Fruit fly (Drosophila melanogaster): Measurements from ENCODE around the gene CG5177.
A peak's percentile ranks its signal among the peaks of the same experiment; 100 is the strongest.

CG5177 gene

DNA sequence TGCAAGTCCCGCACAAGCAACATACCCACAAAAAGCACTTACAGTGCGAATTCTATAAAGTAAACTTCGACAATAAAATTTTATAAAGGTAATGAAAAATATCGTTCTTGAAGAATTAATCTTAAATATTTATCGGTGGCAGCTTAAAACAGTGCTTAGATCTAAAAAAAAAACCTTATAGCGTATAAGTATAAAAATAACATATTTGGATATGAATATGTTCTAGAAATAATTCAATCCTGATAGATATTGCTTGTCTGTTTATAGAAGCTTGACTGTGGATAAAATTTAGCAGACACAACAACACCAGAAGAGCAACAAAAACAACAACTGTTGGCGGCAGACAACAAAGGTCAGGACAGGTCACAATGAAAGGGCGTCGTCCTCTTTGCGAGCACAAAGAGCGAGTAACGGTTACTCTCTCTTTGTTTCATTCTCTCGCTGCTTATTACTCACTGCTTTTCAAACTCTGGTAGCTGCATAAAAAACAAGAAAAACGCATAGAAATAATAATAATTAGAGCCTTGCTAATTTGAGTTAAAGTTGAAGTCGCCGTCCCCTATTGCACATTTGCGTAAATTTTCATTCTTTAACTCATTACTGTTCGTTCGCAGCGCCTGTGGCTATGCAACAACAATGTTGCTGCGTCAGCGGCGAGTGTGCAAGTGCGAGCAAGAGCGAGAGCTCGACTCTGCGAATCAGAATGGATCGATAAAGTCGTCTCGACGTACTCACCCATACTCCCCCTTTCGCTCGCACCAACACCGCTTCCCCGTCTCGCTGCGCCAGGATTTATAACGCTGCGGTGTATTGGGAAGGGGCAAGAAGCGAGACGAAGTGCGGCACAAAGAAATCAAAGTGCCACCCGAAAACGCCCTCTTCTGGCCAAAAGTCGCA, 14.6 kb downstream of the CG5177 start:
- peak; percentile 61 for TF ChIP-seq ey (GFP tag; optimal IDR thresholded peaks at IDR 0.05)
- peak; percentile 43 for TF ChIP-seq rgr (GFP tag; optimal IDR thresholded peaks at IDR 0.05)
- TF ChIP-seq Abd-B (GFP tag; optimal IDR thresholded peaks at IDR 0.05), result no peak
- TF ChIP-seq h (GFP tag; optimal IDR thresholded peaks at IDR 0.05), result peak; percentile 70
- TF ChIP-seq usp (GFP tag; optimal IDR thresholded peaks at IDR 0.05), result no peak
- TF ChIP-seq Myc (optimal IDR thresholded peaks at IDR 0.05), result no peak
- TF ChIP-seq lola (GFP tag; optimal IDR thresholded peaks at IDR 0.05), result no peak
- TF ChIP-seq OdsH (GFP tag; optimal IDR thresholded peaks at IDR 0.05), result peak; percentile 75
- TF ChIP-seq Hnf4 (GFP tag; optimal IDR thresholded peaks at IDR 0.05), result peak; percentile 46
- TF ChIP-seq sv (GFP tag; optimal IDR thresholded peaks at IDR 0.05), result no peak
- peak; percentile 6 for TF ChIP-seq CG32264 (GFP tag; optimal IDR thresholded peaks at IDR 0.05)
- TF ChIP-seq Hr78 (GFP tag; optimal IDR thresholded peaks at IDR 0.05), result no peak
- peak; percentile 97 for TF ChIP-seq HLH106 (tag; optimal IDR thresholded peaks at IDR 0.05)
- no peak for TF ChIP-seq Dfd (GFP tag; optimal IDR thresholded peaks at IDR 0.05)
- TF ChIP-seq woc (GFP tag; optimal IDR thresholded peaks at IDR 0.05), result peak; percentile 3
- no peak for TF ChIP-seq brk (GFP tag; optimal IDR thresholded peaks at IDR 0.05)
- TF ChIP-seq Mio (GFP tag; optimal IDR thresholded peaks at IDR 0.05), result no peak
- peak; percentile 89 for TF ChIP-seq CG9705 (GFP tag; optimal IDR thresholded peaks at IDR 0.05)
- peak; percentile 65 for TF ChIP-seq dsf (GFP tag; optimal IDR thresholded peaks at IDR 0.05; ENCODE audit: borderline replicate concordance)
- peak; percentile 55 for TF ChIP-seq tai (GFP tag; optimal IDR thresholded peaks at IDR 0.05)
- TF ChIP-seq foxo (GFP tag; optimal IDR thresholded peaks at IDR 0.05), result peak; percentile 0 to 74
- peak; percentile 67 for TF ChIP-seq fru (GFP tag; optimal IDR thresholded peaks at IDR 0.05)
- TF ChIP-seq dmrt93B (GFP tag; optimal IDR thresholded peaks at IDR 0.05), result peak; percentile 79
- no peak for TF ChIP-seq pan (optimal IDR thresholded peaks at IDR 0.05)
- peak in 1 of 2 experiments; percentile 34 for TF ChIP-seq dl (GFP tag; optimal IDR thresholded peaks at IDR 0.05; ENCODE audit: insufficient read depth in 1 of 2, partially characterized antibody in 2 of 2)
- peak; percentile 80 for TF ChIP-seq br (GFP tag; optimal IDR thresholded peaks at IDR 0.05)
- TF ChIP-seq Rel (GFP tag; optimal IDR thresholded peaks at IDR 0.05), result no peak
- peak; percentile 87 for TF ChIP-seq Rel (tag; optimal IDR thresholded peaks at IDR 0.05)
- peak; percentile 74 for TF ChIP-seq Hr83 (GFP tag; optimal IDR thresholded peaks at IDR 0.05; ENCODE audit: poor library complexity, severe bottlenecking)
- TF ChIP-seq Sp1 (GFP tag; optimal IDR thresholded peaks at IDR 0.05), result peak; percentile 93
- TF ChIP-seq psq (GFP tag; optimal IDR thresholded peaks at IDR 0.05), result peak; percentile 54
- peak; percentile 25 for TF ChIP-seq Dif (GFP tag; optimal IDR thresholded peaks at IDR 0.05; ENCODE audit: partially characterized antibody)
- peak; percentile 50 for TF ChIP-seq Jra (GFP tag; optimal IDR thresholded peaks at IDR 0.05)
- TF ChIP-seq N (GFP tag; optimal IDR thresholded peaks at IDR 0.05), result no peak

DNA sequence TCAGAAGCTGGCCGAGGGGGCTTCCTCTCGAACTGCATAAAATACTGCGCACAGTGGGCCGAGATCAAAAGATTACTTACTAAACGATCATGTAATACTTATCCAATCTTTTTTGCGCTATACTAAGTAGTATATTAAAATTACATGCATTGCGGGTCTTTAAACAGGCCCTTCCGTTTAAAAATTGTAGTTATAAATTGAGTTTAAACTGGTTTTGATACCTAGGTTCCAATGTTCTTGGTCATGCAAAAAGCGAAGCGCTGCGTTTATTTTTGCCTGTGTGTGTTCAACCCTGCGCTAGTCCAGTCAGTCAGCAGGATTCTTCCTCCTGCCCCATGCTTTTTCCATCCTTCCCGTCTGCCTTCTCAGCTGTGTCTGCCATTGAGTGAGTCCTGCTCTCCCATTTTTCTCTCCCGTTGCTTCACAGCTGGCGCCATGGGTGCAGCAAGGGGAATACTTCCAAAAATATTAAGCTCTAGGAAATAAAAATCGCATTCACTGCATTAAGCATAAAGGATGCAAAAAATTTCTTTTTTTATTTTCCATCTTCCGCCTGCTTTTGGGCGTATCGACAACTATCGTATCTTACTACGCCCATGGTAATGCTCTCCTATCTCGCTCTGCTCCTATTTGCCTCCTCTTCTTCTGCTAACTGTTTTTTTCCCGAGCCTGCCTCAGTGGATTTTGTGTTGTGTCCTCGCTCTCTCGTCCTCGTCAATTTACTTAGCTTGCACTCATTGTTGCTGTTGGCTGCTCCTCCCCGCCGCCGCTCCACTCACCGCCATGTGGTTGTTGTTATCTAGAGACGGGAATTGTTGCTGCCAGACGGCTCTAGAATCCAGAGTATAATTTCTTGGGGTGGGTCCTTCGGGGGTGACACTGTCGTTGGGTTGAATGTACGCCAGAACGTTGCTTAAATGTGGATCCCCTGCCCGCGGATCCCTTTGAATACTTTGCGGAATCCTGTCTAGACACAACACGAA, 15.6 kb downstream of the CG5177 start:
- TF ChIP-seq ey (GFP tag; optimal IDR thresholded peaks at IDR 0.05), result peak; percentile 91
- TF ChIP-seq Vsx2 (GFP tag; optimal IDR thresholded peaks at IDR 0.05; ENCODE audit: partially characterized antibody), result no peak
- TF ChIP-seq GATAd (GFP tag; optimal IDR thresholded peaks at IDR 0.05), result no peak
- TF ChIP-seq CG32264 (GFP tag; optimal IDR thresholded peaks at IDR 0.05), result peak; percentile 85
- peak; percentile 45 for TF ChIP-seq Jra (GFP tag; optimal IDR thresholded peaks at IDR 0.05)
- TF ChIP-seq CrebA (GFP tag; optimal IDR thresholded peaks at IDR 0.05; ENCODE audit: borderline replicate concordance), result no peak
- peak in 1 of 2 experiments; percentile 1 for TF ChIP-seq dl (GFP tag; optimal IDR thresholded peaks at IDR 0.05; ENCODE audit: insufficient read depth in 1 of 2, partially characterized antibody in 2 of 2)
- TF ChIP-seq sage (GFP tag; optimal IDR thresholded peaks at IDR 0.05), result peak; percentile 73
- TF ChIP-seq br (GFP tag; optimal IDR thresholded peaks at IDR 0.05), result peak; percentile 90
- peak; percentile 37 for TF ChIP-seq Hr83 (GFP tag; optimal IDR thresholded peaks at IDR 0.05; ENCODE audit: poor library complexity, severe bottlenecking)
- TF ChIP-seq foxo (GFP tag; optimal IDR thresholded peaks at IDR 0.05), result peak in 1 of 2 experiments; percentile 89
- TF ChIP-seq usp (GFP tag; optimal IDR thresholded peaks at IDR 0.05), result no peak
- TF ChIP-seq tai (GFP tag; optimal IDR thresholded peaks at IDR 0.05), result peak; percentile 67
- no peak for TF ChIP-seq N (GFP tag; optimal IDR thresholded peaks at IDR 0.05)
- peak; percentile 88 for TF ChIP-seq woc (GFP tag; optimal IDR thresholded peaks at IDR 0.05)
- TF ChIP-seq dsf (GFP tag; optimal IDR thresholded peaks at IDR 0.05; ENCODE audit: borderline replicate concordance), result no peak
- peak; percentile 89 for TF ChIP-seq fru (GFP tag; optimal IDR thresholded peaks at IDR 0.05)
- peak; percentile 49 for TF ChIP-seq sv (GFP tag; optimal IDR thresholded peaks at IDR 0.05)
- no peak for TF ChIP-seq CG9705 (GFP tag; optimal IDR thresholded peaks at IDR 0.05)
- TF ChIP-seq psq (GFP tag; optimal IDR thresholded peaks at IDR 0.05), result peak; percentile 66
- TF ChIP-seq rgr (GFP tag; optimal IDR thresholded peaks at IDR 0.05), result peak; percentile 78
- no peak for TF ChIP-seq jim (GFP tag; optimal IDR thresholded peaks at IDR 0.05)
- TF ChIP-seq lola (GFP tag; optimal IDR thresholded peaks at IDR 0.05), result no peak
- TF ChIP-seq Dfd (GFP tag; optimal IDR thresholded peaks at IDR 0.05), result peak; percentile 28
- peak; percentile 65 for TF ChIP-seq dmrt93B (GFP tag; optimal IDR thresholded peaks at IDR 0.05)
- no peak for TF ChIP-seq pan (optimal IDR thresholded peaks at IDR 0.05)
- peak; percentile 90 for TF ChIP-seq h (GFP tag; optimal IDR thresholded peaks at IDR 0.05)
- TF ChIP-seq Sp1 (GFP tag; optimal IDR thresholded peaks at IDR 0.05), result peak; percentile 87
- TF ChIP-seq Hr78 (GFP tag; optimal IDR thresholded peaks at IDR 0.05), result no peak
- peak; percentile 66 for TF ChIP-seq HLH106 (tag; optimal IDR thresholded peaks at IDR 0.05)
- peak; percentile 24 for TF ChIP-seq Rel (GFP tag; optimal IDR thresholded peaks at IDR 0.05)
- TF ChIP-seq Rel (tag; optimal IDR thresholded peaks at IDR 0.05), result peak; percentile 24
- no peak for TF ChIP-seq Mio (GFP tag; optimal IDR thresholded peaks at IDR 0.05)
- no peak for TF ChIP-seq Abd-B (GFP tag; optimal IDR thresholded peaks at IDR 0.05)
- TF ChIP-seq Dif (GFP tag; optimal IDR thresholded peaks at IDR 0.05; ENCODE audit: partially characterized antibody), result no peak
- TF ChIP-seq Myc (optimal IDR thresholded peaks at IDR 0.05), result no peak
